Fruit fly (Drosophila melanogaster) Kc167 (cell line): ENCODE results near the gene Sgf11.

Experiments
- Myc ChIP-seq: fragments of >200 bp; optimal IDR thresholded peaks from 2 replicates; lab custom pipeline; 2017; ENCODE audit warnings: missing external identifiers
- h ChIP-seq: fragments of >200 bp; optimal IDR thresholded peaks from 3 replicates; lab custom pipeline; 2018; ENCODE audit warnings: missing external identifiers
- psq ChIP-seq: fragments of >200 bp; optimal IDR thresholded peaks from 2 replicates; lab custom pipeline; 2017; ENCODE audit warnings: missing external identifiers

DNA sequence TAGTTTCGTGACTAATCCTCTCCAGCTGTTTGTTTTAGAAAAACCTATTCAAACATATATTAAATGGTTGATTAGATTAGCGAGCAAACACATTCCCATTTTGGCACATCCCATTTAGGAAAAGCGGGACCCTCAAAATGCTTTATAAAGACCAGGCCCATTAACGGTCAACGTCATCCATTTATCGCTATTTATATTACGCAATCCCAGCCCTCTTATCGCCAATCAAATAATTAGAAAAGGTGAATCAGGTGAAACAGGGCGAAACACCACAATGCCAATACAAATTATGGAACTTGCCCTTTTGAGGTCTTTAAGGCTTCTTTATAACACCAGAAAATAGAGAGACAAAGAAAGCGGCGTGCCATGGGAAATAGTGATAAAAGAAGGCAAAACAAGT is 43.6 kb downstream of the Sgf11 start:
- TF ChIP-seq h (no peak), Myc (no peak), psq (lab: Kevin White, UChicago) (no peak)
